Worm (Caenorhabditis elegans): ENCODE measurements around the gene T01E8.1.
A peak's percentile ranks its signal among the peaks of the same experiment; 100 is the strongest.

The T01E8.1 gene

DNA sequence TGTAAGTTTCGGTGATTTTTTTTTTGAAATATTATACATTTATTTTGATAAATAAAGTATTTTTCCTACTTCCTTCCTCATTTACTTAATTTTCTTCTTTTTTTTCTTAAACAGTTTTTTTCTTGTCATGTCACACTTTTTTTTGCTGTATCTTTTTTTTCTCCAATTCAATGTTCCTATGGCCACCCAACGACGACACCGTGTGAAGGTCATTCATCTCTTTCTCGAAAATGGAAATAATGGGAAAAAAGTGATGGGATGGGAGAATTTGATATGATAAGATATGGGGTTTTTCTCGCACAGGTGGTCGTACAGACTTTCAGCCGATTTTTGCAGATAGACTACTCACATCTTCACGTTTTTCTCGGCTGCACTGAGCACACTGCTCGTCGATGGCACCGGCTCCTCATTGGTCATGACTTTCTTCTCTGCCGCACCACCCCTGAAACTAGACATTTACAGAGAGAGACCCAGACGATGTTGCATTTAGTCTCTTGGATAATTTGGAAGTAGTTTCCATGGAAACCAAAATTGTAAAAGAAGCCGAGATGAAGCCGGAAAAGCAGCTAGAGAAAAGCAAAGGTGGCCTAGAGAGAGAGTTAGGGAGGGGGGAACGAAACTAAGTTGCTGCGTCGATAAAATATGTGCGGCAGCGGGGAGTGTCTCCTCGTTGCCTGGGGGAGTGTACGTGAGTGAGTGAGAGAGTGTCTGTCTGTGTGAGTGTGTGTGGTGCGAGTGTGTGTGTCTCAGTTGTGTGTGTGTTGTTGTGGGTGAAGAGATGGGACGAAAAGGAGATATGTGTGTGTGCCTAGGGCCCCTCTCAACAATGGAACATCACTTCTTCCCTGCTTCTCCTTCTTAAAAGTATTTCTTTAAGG lies 37.4 kb upstream of the T01E8.1 start, which contains the start of gene daf-19 (continued):
- TF ChIP-seq ttx-3 (tag; optimal IDR thresholded peaks at IDR 0.05) (no peak), ceh-2 (tag; optimal IDR thresholded peaks at IDR 0.05) (peak; percentile 75), unc-42 (tag; optimal IDR thresholded peaks at IDR 0.05) (peak; percentile 74), ceh-14 (tag; optimal IDR thresholded peaks at IDR 0.05) (peak; percentile 87), che-1 (tag; optimal IDR thresholded peaks at IDR 0.05) (peak; percentile 29), C38D4.7 (GFP tag; optimal IDR thresholded peaks at IDR 0.05) (peak; percentile 69), nfya-1 (tag; optimal IDR thresholded peaks at IDR 0.05) (peak; percentile 79), ceh-6 (GFP tag; optimal IDR thresholded peaks at IDR 0.05) (no peak), ama-1 (optimal IDR thresholded peaks at IDR 0.05) (peak; percentile 81), ceh-19 (GFP tag; optimal IDR thresholded peaks at IDR 0.05) (peak; percentile 88), rnt-1 (tag; optimal IDR thresholded peaks at IDR 0.05) (peak; percentile 68), ets-4 (tag; optimal IDR thresholded peaks at IDR 0.05) (peak; percentile 54), zip-5 (tag; optimal IDR thresholded peaks at IDR 0.05) (no peak), ceh-31 (tag; optimal IDR thresholded peaks at IDR 0.05) (peak; percentile 84), fkh-10 (GFP tag; optimal IDR thresholded peaks at IDR 0.05) (no peak), npax-4 (tag; optimal IDR thresholded peaks at IDR 0.05) (no peak), pag-3 (tag; optimal IDR thresholded peaks at IDR 0.05; ENCODE audit: borderline replicate concordance) (no peak), Y22D7AL.16 (tag; optimal IDR thresholded peaks at IDR 0.05) (peak; percentile 46), unc-55 (GFP tag; optimal IDR thresholded peaks at IDR 0.05) (no peak), fkh-6 (tag; optimal IDR thresholded peaks at IDR 0.05) (peak; percentile 75), ahr-1 (tag; optimal IDR thresholded peaks at IDR 0.05) (no peak), sox-4 (tag; optimal IDR thresholded peaks at IDR 0.05) (peak; percentile 78)

DNA sequence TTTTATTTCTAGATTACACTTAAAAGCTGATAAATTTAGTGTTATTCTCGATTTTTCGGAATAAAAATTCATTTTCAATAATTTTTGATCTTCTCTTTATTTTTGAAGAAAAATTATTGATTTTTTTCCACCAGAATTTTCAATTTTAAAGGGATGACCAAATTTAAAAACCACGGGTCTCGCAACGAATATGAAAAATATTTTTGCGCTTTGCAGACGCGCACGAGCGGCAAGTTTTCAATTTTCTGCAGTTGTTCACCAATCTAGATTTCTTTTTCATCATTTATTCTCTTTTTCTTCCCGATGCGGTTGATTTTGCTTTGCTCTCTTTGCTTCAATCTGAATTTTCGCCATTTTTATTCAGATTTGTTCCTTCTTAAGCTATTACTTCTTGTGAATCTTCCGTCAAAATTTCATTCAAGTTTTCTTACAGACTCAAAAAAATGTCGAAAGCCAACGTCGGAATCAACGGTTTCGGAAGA lies 35.6 kb upstream of the T01E8.1 start, which contains the start of gene gpd-4:
TSS of gene gpd-4 (plus strand) at position 432 of the 482 bp plus-strand sequence.
- TF ChIP-seq ref-2 (tag; optimal IDR thresholded peaks at IDR 0.05): no peak
- no peak for TF ChIP-seq ceh-31 (tag; optimal IDR thresholded peaks at IDR 0.05)
- TF ChIP-seq sox-2 (GFP tag; IDR thresholded peaks at IDR 0.05): no peak
- TF ChIP-seq gmeb-2 (tag; optimal IDR thresholded peaks at IDR 0.05): no peak
- no peak for TF ChIP-seq ztf-16 (tag; optimal IDR thresholded peaks at IDR 0.05)
- no peak for TF ChIP-seq sdc-2 (tag; optimal IDR thresholded peaks at IDR 0.05)
- no peak for TF ChIP-seq hlh-6 (tag; optimal IDR thresholded peaks at IDR 0.05)
- no peak for TF ChIP-seq ama-1 (optimal IDR thresholded peaks at IDR 0.05)
- no peak for TF ChIP-seq fax-1 (tag; optimal IDR thresholded peaks at IDR 0.05)
- TF ChIP-seq ceh-48 (tag; optimal IDR thresholded peaks at IDR 0.05): no peak
- TF ChIP-seq pha-2 (tag; optimal IDR thresholded peaks at IDR 0.05): no peak
- TF ChIP-seq fkh-10 (GFP tag; optimal IDR thresholded peaks at IDR 0.05): no peak
- TF ChIP-seq F13H6.1 (tag; optimal IDR thresholded peaks at IDR 0.05): no peak
- TF ChIP-seq madf-2 (tag; optimal IDR thresholded peaks at IDR 0.05): no peak
- TF ChIP-seq tbx-2 (tag; optimal IDR thresholded peaks at IDR 0.05): no peak
- TF ChIP-seq ahr-1 (tag; optimal IDR thresholded peaks at IDR 0.05): no peak
- TF ChIP-seq fkh-6 (tag; optimal IDR thresholded peaks at IDR 0.05): no peak
- no peak for TF ChIP-seq npax-4 (tag; optimal IDR thresholded peaks at IDR 0.05)
- no peak for TF ChIP-seq dve-1 (tag; optimal IDR thresholded peaks at IDR 0.05)

DNA sequence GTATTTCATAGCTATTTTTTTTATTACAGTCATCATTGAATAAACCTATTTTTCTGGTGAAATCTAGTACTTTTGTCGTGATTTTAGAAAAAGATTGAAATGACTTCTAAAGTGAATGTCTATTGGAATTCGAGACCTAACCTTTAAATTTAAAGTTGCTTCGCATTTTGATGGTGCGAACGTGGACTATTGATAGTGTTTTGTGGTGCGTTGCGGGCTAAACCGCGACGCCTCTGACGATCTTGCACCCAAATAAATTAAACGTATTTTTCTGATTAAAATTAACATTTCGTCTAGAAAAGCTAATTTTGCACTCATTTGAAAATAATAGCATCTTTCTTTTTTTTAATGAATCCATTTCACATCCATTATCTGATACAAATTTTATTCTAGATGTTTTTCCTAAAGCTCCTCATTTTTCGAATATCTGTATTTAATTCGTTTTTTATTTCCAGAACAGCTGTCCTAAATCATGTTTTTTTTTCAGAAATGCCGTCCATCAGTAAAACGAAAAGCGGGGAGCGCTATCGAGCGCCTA lies 34.0 kb upstream of the T01E8.1 start, which contains the start of gene wbp-11:
TSS of gene wbp-11 (plus strand) at position 488 of the 538 bp plus-strand sequence.
- TF ChIP-seq unc-42 (tag; optimal IDR thresholded peaks at IDR 0.05): peak; percentile 46
- TF ChIP-seq hlh-8 (tag; optimal IDR thresholded peaks at IDR 0.05): no peak

Data from whole organism, late embryonic.